Worm (Caenorhabditis elegans) whole organism, L4 larva: ENCODE results near the gene hsp-75.

Experiments
- Y48G9A.11 ChIP-seq: fragments of 200-800 bp; sonication (Bioruptor generic); IDR thresholded peaks from 2 replicates; pipeline ENCODE4 v1.3.6; 2022; ENCODE audit warnings: missing genetic modification reagents, missing genetic modification characterization, missing compliant biosample characterization
- Y75B8A.6 ChIP-seq: fragments of 200-800 bp; sonication (Bioruptor generic); IDR thresholded peaks from 2 replicates; pipeline ENCODE4 v1.3.6; 2022; ENCODE audit warnings: missing genetic modification reagents, missing genetic modification characterization, missing compliant biosample characterization
- ZK546.5 ChIP-seq, 2 experiments: sonication (generic microtip); optimal IDR thresholded peaks; 2 replicates each; lab custom pipeline; 2017; ENCODE audit warnings: missing biosample characterization in 2 of 2, missing genetic modification characterization in 2 of 2
- ceh-44 ChIP-seq: fragments of 200-800 bp; sonication (Bioruptor generic); IDR thresholded peaks from 2 replicates; pipeline ENCODE4 v1.3.6; 2022; ENCODE audit warnings: missing genetic modification reagents, missing genetic modification characterization, missing compliant biosample characterization
- ceh-62 ChIP-seq: sonication (generic microtip); optimal IDR thresholded peaks from 2 replicates; lab custom pipeline; 2017; ENCODE audit warnings: missing biosample characterization, missing genetic modification characterization
- egl-27 ChIP-seq: sonication (generic microtip); optimal IDR thresholded peaks from 3 replicates; lab custom pipeline; 2017; ENCODE audit warnings: missing biosample characterization, missing genetic modification reagents, missing genetic modification characterization
- nhr-237 ChIP-seq: sonication (generic microtip); optimal IDR thresholded peaks from 2 replicates; lab custom pipeline; 2017; ENCODE audit warnings: missing biosample characterization, missing genetic modification characterization
- nhr-76 ChIP-seq: fragments of 150-350 bp; optimal IDR thresholded peaks from 2 replicates; lab custom pipeline; 2014; ENCODE audit warnings: missing biosample characterization, missing genetic modification characterization
- unc-39 ChIP-seq: sonication (generic microtip); optimal IDR thresholded peaks from 2 replicates; lab custom pipeline; 2017; ENCODE audit warnings: missing biosample characterization, missing genetic modification characterization

ce11 chrIII:7184022-7184421 is 42.5 kb downstream of the hsp-75 start, which contains the start of gene yju-2:
- TF ChIP-seq Y48G9A.11 (GFP tag; lab: Robert Waterston, UW) (no peak), Y75B8A.6 (GFP tag; lab: Robert Waterston, UW) (no peak), ceh-44 (no peak), ceh-62 (no peak), egl-27 (tag; lab: Kevin White, UChicago) (no peak), unc-39 (tag; lab: Kevin White, UChicago) (no peak), ZK546.5 (tag; optimal IDR thresholded peaks at IDR 0.05; lab: Kevin White, UChicago) (no peak), nhr-237 (tag; lab: Kevin White, UChicago) (no peak), nhr-76 (tag; lab: Kevin White, UChicago) (no peak)
